Worm (Caenorhabditis elegans) whole organism, L1 larva: ENCODE measurements around the gene psmd-9.
A peak's percentile ranks its signal among the peaks of the same experiment; 100 is the strongest.

Source experiments
- C04F5.9 ChIP-seq: sonication (generic microtip); optimal IDR thresholded peaks from 2 replicates; lab custom pipeline; 2016; ENCODE audit warnings: missing genetic modification characterization, missing compliant biosample characterization
- F16B12.6 ChIP-seq: fragments of 150-350 bp; optimal IDR thresholded peaks from 2 replicates; lab custom pipeline; 2014; ENCODE audit warnings: missing biosample characterization, missing genetic modification characterization
- Y116A8C.19 ChIP-seq: sonication (generic microtip); optimal IDR thresholded peaks from 2 replicates; lab custom pipeline; 2016; ENCODE audit warnings: missing compliant biosample characterization, missing genetic modification characterization, borderline replicate concordance
- alr-1 ChIP-seq: fragments of 200-800 bp; sonication (Bioruptor generic); optimal IDR thresholded peaks from 2 replicates; lab custom pipeline; 2018; ENCODE audit warnings: borderline replicate concordance, mild to moderate bottlenecking, missing genetic modification characterization, missing compliant biosample characterization
- aly-2 ChIP-seq: fragments of 150-350 bp; optimal IDR thresholded peaks from 2 replicates; lab custom pipeline; 2014; ENCODE audit warnings: missing biosample characterization, missing genetic modification characterization
- ceh-63 ChIP-seq: fragments of 200-800 bp; sonication (Bioruptor generic); optimal IDR thresholded peaks from 2 replicates; lab custom pipeline; 2018; ENCODE audit warnings: mild to moderate bottlenecking, missing genetic modification characterization, missing compliant biosample characterization
- ceh-82 ChIP-seq, 3 experiments: fragments of 150-350 bp in 1 of 3; sonication (generic microtip) in 2 of 3; optimal IDR thresholded peaks; 2 replicates each; lab custom pipeline; 2014 to 2017; ENCODE audit warnings: missing biosample characterization in 3 of 3, missing genetic modification characterization in 3 of 3
- ceh-90 ChIP-seq: sonication (generic microtip); optimal IDR thresholded peaks from 2 replicates; lab custom pipeline; 2016; ENCODE audit warnings: missing genetic modification characterization, missing compliant biosample characterization
- ces-1 ChIP-seq: fragments of 150-350 bp; optimal IDR thresholded peaks from 2 replicates; lab custom pipeline; 2014; ENCODE audit warnings: missing biosample characterization, missing genetic modification reagents, missing genetic modification characterization
- dpl-1 ChIP-seq, 3 experiments: fragments of 150-350 bp in 2 of 3; sonication (generic microtip) in 1 of 3; optimal IDR thresholded peaks; 2 replicates each; lab custom pipeline; 2014 to 2017; ENCODE audit warnings: missing biosample characterization in 3 of 3, missing genetic modification characterization in 3 of 3, missing genetic modification reagents in 3 of 3
- efl-1 ChIP-seq, 4 experiments: fragments of 150-350 bp; optimal IDR thresholded peaks in 3 of 4; peaks in 1 of 4; 1 replicate in 1 of 4; 2 replicates in 3 of 4; lab custom pipeline; 2014; ENCODE audit warnings: missing biosample characterization in 2 of 4, missing genetic modification characterization in 2 of 4, missing genetic modification reagents in 2 of 4
- elt-2 ChIP-seq: sonication (generic microtip); optimal IDR thresholded peaks from 2 replicates; lab custom pipeline; 2016; ENCODE audit warnings: missing genetic modification characterization, mild to moderate bottlenecking, inconsistent platforms, missing compliant biosample characterization, missing genetic modification reagents
- elt-3 ChIP-seq, 6 experiments: fragments of 150-350 bp in 1 of 6; sonication (generic microtip); optimal IDR thresholded peaks; 2 replicates each; lab custom pipeline; 2017 to 2018; ENCODE audit warnings: missing biosample characterization in 6 of 6, missing genetic modification characterization in 6 of 6, inconsistent platforms in 1 of 6
- fkh-4 ChIP-seq: sonication (generic microtip); optimal IDR thresholded peaks from 2 replicates; lab custom pipeline; 2016; ENCODE audit warnings: missing compliant biosample characterization, missing genetic modification characterization, borderline replicate concordance
- fos-1 ChIP-seq: fragments of 150-350 bp; optimal IDR thresholded peaks from 2 replicates; lab custom pipeline; 2014; ENCODE audit warnings: missing biosample characterization, missing genetic modification characterization
- grh-1 ChIP-seq: fragments of 200-800 bp; sonication (Bioruptor generic); IDR thresholded peaks from 2 replicates; pipeline ENCODE4 v1.3.6; 2022; ENCODE audit warnings: missing genetic modification reagents, missing genetic modification characterization, missing compliant biosample characterization
- hlh-4 ChIP-seq: sonication (generic microtip); optimal IDR thresholded peaks from 2 replicates; lab custom pipeline; 2016; ENCODE audit warnings: mild to moderate bottlenecking, missing genetic modification characterization, missing compliant biosample characterization
- hpl-2 ChIP-seq: fragments of 150-350 bp; optimal IDR thresholded peaks from 2 replicates; lab custom pipeline; 2014; ENCODE audit warnings: missing biosample characterization, missing genetic modification reagents, missing genetic modification characterization
- irx-1 ChIP-seq: sonication (generic microtip); optimal IDR thresholded peaks from 2 replicates; lab custom pipeline; 2016; ENCODE audit warnings: missing genetic modification characterization, missing compliant biosample characterization
- isw-1 ChIP-seq: fragments of 200-800 bp; sonication (Bioruptor generic); IDR thresholded peaks from 2 replicates; pipeline ENCODE4 v1.3.6; 2022; ENCODE audit warnings: missing genetic modification characterization, missing compliant biosample characterization
- lin-13 ChIP-seq: fragments of 150-350 bp; optimal IDR thresholded peaks from 2 replicates; lab custom pipeline; 2014; ENCODE audit warnings: missing biosample characterization, missing genetic modification reagents, missing genetic modification characterization
- lin-14 ChIP-seq: fragments of 200-800 bp; sonication (Bioruptor generic); optimal IDR thresholded peaks from 2 replicates; lab custom pipeline; 2018; ENCODE audit warnings: mild to moderate bottlenecking, missing genetic modification characterization, moderate library complexity, missing compliant biosample characterization
- lin-15B ChIP-seq: fragments of 150-350 bp; sonication (generic microtip); optimal IDR thresholded peaks from 3 replicates; lab custom pipeline; 2014; ENCODE audit warnings: missing biosample characterization, missing genetic modification characterization
- lin-35 ChIP-seq, 2 experiments: fragments of 150-350 bp; optimal IDR thresholded peaks; 2 replicates each; lab custom pipeline; 2014; ENCODE audit warnings: missing biosample characterization in 2 of 2, missing genetic modification characterization in 2 of 2, missing genetic modification reagents in 2 of 2
- lin-39 ChIP-seq: fragments of 150-350 bp; optimal IDR thresholded peaks from 2 replicates; lab custom pipeline; 2014; ENCODE audit warnings: missing biosample characterization, missing genetic modification reagents, missing genetic modification characterization
- lir-3 ChIP-seq: sonication (generic microtip); optimal IDR thresholded peaks from 2 replicates; lab custom pipeline; 2016; ENCODE audit warnings: mild to moderate bottlenecking, missing genetic modification characterization, moderate library complexity, missing compliant biosample characterization; ENCODE audit not compliant: poor library complexity
- lsy-2 ChIP-seq, 2 experiments: fragments of 150-350 bp; optimal IDR thresholded peaks; 2 replicates each; lab custom pipeline; 2014; ENCODE audit warnings: missing biosample characterization in 2 of 2, missing genetic modification characterization in 2 of 2
- mep-1 ChIP-seq: fragments of 150-350 bp; optimal IDR thresholded peaks from 2 replicates; lab custom pipeline; 2014; ENCODE audit warnings: missing biosample characterization, missing genetic modification characterization
- nhr-11 ChIP-seq: fragments of 150-350 bp; optimal IDR thresholded peaks from 2 replicates; lab custom pipeline; 2014; ENCODE audit warnings: missing biosample characterization, missing genetic modification characterization
- nhr-19 ChIP-seq: fragments of 200-800 bp; sonication (Bioruptor generic); conservative IDR thresholded peaks from 2 replicates; pipeline ENCODE4 v1.3.6; 2022; ENCODE audit warnings: missing genetic modification characterization, missing compliant biosample characterization
- nhr-71 ChIP-seq: sonication (generic microtip); optimal IDR thresholded peaks from 2 replicates; lab custom pipeline; 2016; ENCODE audit warnings: mild to moderate bottlenecking, missing genetic modification characterization, moderate library complexity, missing compliant biosample characterization
- nhr-77 ChIP-seq: fragments of 150-350 bp; optimal IDR thresholded peaks from 2 replicates; lab custom pipeline; 2014; ENCODE audit warnings: missing biosample characterization, missing genetic modification characterization
- nhr-84 ChIP-seq: sonication (generic microtip); optimal IDR thresholded peaks from 2 replicates; lab custom pipeline; 2017; ENCODE audit warnings: missing biosample characterization, missing genetic modification characterization
- pax-3 ChIP-seq: fragments of 200-800 bp; sonication (Bioruptor generic); optimal IDR thresholded peaks from 2 replicates; lab custom pipeline; 2018; ENCODE audit warnings: mild to moderate bottlenecking, missing genetic modification characterization, moderate library complexity, missing compliant biosample characterization
- skn-1 ChIP-seq: fragments of 150-350 bp; optimal IDR thresholded peaks from 2 replicates; lab custom pipeline; 2014; ENCODE audit warnings: missing biosample characterization, missing genetic modification characterization
- snpc-4 ChIP-seq: fragments of 150-350 bp; optimal IDR thresholded peaks from 2 replicates; lab custom pipeline; 2014; ENCODE audit warnings: missing biosample characterization, missing genetic modification characterization
- snu-23 ChIP-seq: sonication (generic microtip); optimal IDR thresholded peaks from 2 replicates; lab custom pipeline; 2016; ENCODE audit warnings: missing genetic modification characterization, missing compliant biosample characterization
- sox-4 ChIP-seq: sonication (generic microtip); optimal IDR thresholded peaks from 2 replicates; lab custom pipeline; 2016; ENCODE audit warnings: missing genetic modification characterization, missing compliant biosample characterization
- sptf-1 ChIP-seq: fragments of 150-350 bp; optimal IDR thresholded peaks from 2 replicates; lab custom pipeline; 2014; ENCODE audit warnings: missing biosample characterization, missing genetic modification characterization
- sup-37 ChIP-seq: fragments of 200-800 bp; sonication (Bioruptor generic); optimal IDR thresholded peaks from 2 replicates; lab custom pipeline; 2018; ENCODE audit warnings: mild to moderate bottlenecking, missing genetic modification characterization, missing compliant biosample characterization
- swsn-7 ChIP-seq: sonication (generic microtip); optimal IDR thresholded peaks from 2 replicates; lab custom pipeline; 2016; ENCODE audit warnings: missing genetic modification characterization, missing compliant biosample characterization
- tlp-1 ChIP-seq: fragments of 150-350 bp; optimal IDR thresholded peaks from 2 replicates; lab custom pipeline; 2014; ENCODE audit warnings: missing biosample characterization, missing genetic modification characterization
- unc-130 ChIP-seq: fragments of 150-350 bp; optimal IDR thresholded peaks from 2 replicates; lab custom pipeline; 2017; ENCODE audit warnings: missing biosample characterization, missing genetic modification characterization, inconsistent platforms
- unc-30 ChIP-seq: sonication (generic microtip); optimal IDR thresholded peaks from 2 replicates; lab custom pipeline; 2017; ENCODE audit warnings: missing biosample characterization, missing genetic modification characterization
- unc-62 ChIP-seq: fragments of 150-350 bp; optimal IDR thresholded peaks from 2 replicates; lab custom pipeline; 2014; ENCODE audit warnings: missing biosample characterization, missing genetic modification reagents, missing genetic modification characterization
- unc-86 ChIP-seq: sonication (generic microtip); optimal IDR thresholded peaks from 2 replicates; lab custom pipeline; 2016; ENCODE audit warnings: missing genetic modification characterization, missing compliant biosample characterization
- unc-98 ChIP-seq: fragments of 200-800 bp; sonication (Bioruptor generic); IDR thresholded peaks from 2 replicates; pipeline ENCODE4 v1.3.6; 2022; ENCODE audit warnings: missing genetic modification characterization, missing compliant biosample characterization
- vab-15 ChIP-seq: sonication (generic microtip); optimal IDR thresholded peaks from 2 replicates; lab custom pipeline; 2017; ENCODE audit warnings: missing genotype, mild to moderate bottlenecking, missing genetic modification characterization, missing compliant biosample characterization
- xbp-1 ChIP-seq: sonication (generic microtip); optimal IDR thresholded peaks from 2 replicates; lab custom pipeline; 2016; ENCODE audit warnings: missing genetic modification characterization, missing compliant biosample characterization
- zag-1 ChIP-seq: fragments of 150-350 bp; optimal IDR thresholded peaks from 2 replicates; lab custom pipeline; 2014; ENCODE audit warnings: missing biosample characterization, missing genetic modification characterization
- zip-4 ChIP-seq: fragments of 200-800 bp; sonication (Bioruptor generic); optimal IDR thresholded peaks from 2 replicates; lab custom pipeline; 2018; ENCODE audit warnings: mild to moderate bottlenecking, missing genetic modification characterization, moderate library complexity, missing compliant biosample characterization
- ztf-11 ChIP-seq, 2 experiments: sonication (generic microtip); optimal IDR thresholded peaks; 2 replicates each; lab custom pipeline; 2016 to 2017; ENCODE audit warnings: missing genetic modification characterization in 2 of 2, missing biosample characterization in 1 of 2, missing compliant biosample characterization in 1 of 2
- ztf-4 ChIP-seq: fragments of 150-350 bp; optimal IDR thresholded peaks from 2 replicates; lab custom pipeline; 2014; ENCODE audit warnings: missing biosample characterization, missing genetic modification characterization

The psmd-9 gene

DNA sequence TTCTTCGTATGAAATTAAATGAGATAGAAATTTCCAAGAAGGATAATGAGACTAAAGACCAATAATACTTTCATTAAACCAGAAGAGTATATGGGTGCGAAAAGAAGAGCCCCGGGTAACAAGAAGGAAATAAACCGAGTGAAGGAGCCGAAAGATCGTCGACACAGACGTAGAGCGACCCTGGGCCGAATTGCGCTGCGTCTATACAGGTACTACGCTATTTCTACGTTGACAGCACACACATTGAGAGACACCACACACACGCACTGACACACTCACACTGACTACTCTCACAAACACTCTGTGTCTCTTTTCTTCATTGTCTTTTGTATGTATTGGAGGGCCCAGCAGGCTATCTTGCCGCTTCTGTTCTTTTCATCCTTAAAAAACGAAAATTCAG is 43.1 kb upstream of the psmd-9 start:
- TF ChIP-seq lir-3 (tag; lab: Kevin White, UChicago), result no peak
- no peak for TF ChIP-seq irx-1
- TF ChIP-seq snpc-4 (tag; lab: Kevin White, UChicago), result peak; percentile 20
- TF ChIP-seq F16B12.6 (tag; lab: Kevin White, UChicago), result no peak
- no peak for TF ChIP-seq vab-15
- TF ChIP-seq lin-35 (GFP tag; optimal IDR thresholded peaks at IDR 0.05; lab: Kevin White, UChicago), result peak; percentile 42 to 48
- TF ChIP-seq ceh-90, result no peak
- TF ChIP-seq sox-4 (tag; lab: Kevin White, UChicago), result no peak
- no peak for TF ChIP-seq hlh-4 (tag; lab: Kevin White, UChicago)
- no peak for TF ChIP-seq pax-3
- no peak for TF ChIP-seq sup-37 (GFP tag; lab: Kevin White, UChicago)
- TF ChIP-seq fkh-4 (tag; lab: Kevin White, UChicago), result no peak
- TF ChIP-seq alr-1, result no peak
- TF ChIP-seq fos-1 (tag; lab: Kevin White, UChicago), result no peak
- TF ChIP-seq elt-2 (tag; lab: Kevin White, UChicago), result no peak
- TF ChIP-seq unc-30 (tag; lab: Kevin White, UChicago), result no peak
- TF ChIP-seq xbp-1, result peak; percentile 5
- no peak for TF ChIP-seq unc-130
- TF ChIP-seq mep-1 (tag; lab: Kevin White, UChicago), result no peak
- TF ChIP-seq ztf-11 (tag; optimal IDR thresholded peaks at IDR 0.05; lab: Kevin White, UChicago), result no peak
- no peak for TF ChIP-seq lin-39 (tag; lab: Kevin White, UChicago)
- TF ChIP-seq ceh-63, result no peak
- TF ChIP-seq ceh-82 (tag; optimal IDR thresholded peaks at IDR 0.05; lab: Kevin White, UChicago), result peak in 2 of 3 experiments; percentile 26 to 69
- no peak for TF ChIP-seq nhr-11 (tag; lab: Kevin White, UChicago)
- no peak for TF ChIP-seq ces-1 (GFP tag; lab: Kevin White, UChicago)
- TF ChIP-seq unc-62 (GFP tag; lab: Kevin White, UChicago), result no peak
- TF ChIP-seq efl-1 (optimal IDR thresholded peaks at IDR 0.05; lab: Kevin White, UChicago), result peak; percentile 35 to 63
- TF ChIP-seq efl-1 (GFP tag; optimal IDR thresholded peaks at IDR 0.05 in 1 of 2; lab: Kevin White, UChicago), result no peak
- TF ChIP-seq ztf-4, result peak; percentile 13
- peak; percentile 58 for TF ChIP-seq nhr-71 (tag; lab: Kevin White, UChicago)
- peak; percentile 43 for TF ChIP-seq swsn-7 (tag; lab: Kevin White, UChicago)
- no peak for TF ChIP-seq isw-1 (GFP tag; lab: Robert Waterston, UW)
- no peak for TF ChIP-seq nhr-84
- peak; percentile 55 for TF ChIP-seq nhr-77 (tag; lab: Kevin White, UChicago)
- TF ChIP-seq grh-1 (GFP tag; lab: Robert Waterston, UW), result no peak
- no peak for TF ChIP-seq skn-1
- TF ChIP-seq zip-4 (GFP tag; lab: Kevin White, UChicago), result no peak
- TF ChIP-seq C04F5.9 (tag; lab: Kevin White, UChicago), result no peak
- no peak for TF ChIP-seq lin-15B (tag; lab: Kevin White, UChicago)
- no peak for TF ChIP-seq Y116A8C.19 (tag; lab: Kevin White, UChicago)
- peak in 1 of 3 experiments; percentile 1 for TF ChIP-seq dpl-1 (GFP tag; optimal IDR thresholded peaks at IDR 0.05; lab: Kevin White, UChicago)
- TF ChIP-seq unc-98 (GFP tag; lab: Robert Waterston, UW), result no peak
- TF ChIP-seq aly-2, result no peak
- TF ChIP-seq nhr-19, result peak; percentile 44
- TF ChIP-seq tlp-1 (tag; lab: Kevin White, UChicago), result no peak
- TF ChIP-seq sptf-1, result no peak
- peak; percentile 12 to 61 for TF ChIP-seq lsy-2 (tag; optimal IDR thresholded peaks at IDR 0.05; lab: Kevin White, UChicago)
- TF ChIP-seq snu-23 (GFP tag; lab: Kevin White, UChicago), result peak; percentile 62
- TF ChIP-seq elt-3 (tag; optimal IDR thresholded peaks at IDR 0.05; lab: Kevin White, UChicago), result no peak
- no peak for TF ChIP-seq lin-13
- no peak for TF ChIP-seq unc-86 (tag; lab: Kevin White, UChicago)
- no peak for TF ChIP-seq zag-1 (tag; lab: Kevin White, UChicago)
- no peak for TF ChIP-seq hpl-2 (GFP tag; lab: Kevin White, UChicago)
- TF ChIP-seq lin-14 (GFP tag; lab: Kevin White, UChicago), result peak; percentile 87
